Worm (Caenorhabditis elegans) whole organism, young adult: ENCODE data around the gene F13B12.1.

ENCODE experiments used
- T26A5.8 ChIP-seq: sonication (generic microtip); optimal IDR thresholded peaks from 2 replicates; lab custom pipeline; 2016; ENCODE audit warnings: missing genetic modification characterization, missing compliant biosample characterization
- Y53F4B.3 ChIP-seq: fragments of 200-800 bp; sonication (Bioruptor generic); IDR thresholded peaks from 2 replicates; pipeline ENCODE4 v1.3.6; 2022; ENCODE audit warnings: missing genetic modification reagents, missing genetic modification characterization, missing compliant biosample characterization
- ZK185.1 ChIP-seq: sonication (generic microtip); optimal IDR thresholded peaks from 2 replicates; lab custom pipeline; 2016; ENCODE audit warnings: mild to moderate bottlenecking, missing genetic modification characterization, missing compliant biosample characterization; ENCODE audit not compliant: poor library complexity, severe bottlenecking
- akir-1 ChIP-seq: fragments of 200-800 bp; sonication (Bioruptor generic); optimal IDR thresholded peaks from 2 replicates; lab custom pipeline; 2018; ENCODE audit warnings: mild to moderate bottlenecking, missing genetic modification characterization, moderate library complexity, missing compliant biosample characterization
- unc-130 ChIP-seq: sonication (generic microtip); optimal IDR thresholded peaks from 2 replicates; lab custom pipeline; 2016; ENCODE audit warnings: missing genetic modification reagents, missing genetic modification characterization, missing compliant biosample characterization
- unc-62 ChIP-seq: fragments of 150-350 bp; optimal IDR thresholded peaks from 2 replicates; lab custom pipeline; 2014; ENCODE audit warnings: missing biosample characterization, missing genetic modification reagents, missing genetic modification characterization

ce11 chrIV:10424535-10424934 is at the start of gene F13B12.1:
- TF ChIP-seq ZK185.1 (no peak), akir-1 (GFP tag; lab: Kevin White, UChicago) (no peak), unc-130 (GFP tag; lab: Kevin White, UChicago) (no peak), T26A5.8 (tag; lab: Kevin White, UChicago) (no peak), Y53F4B.3 (no peak), unc-62 (GFP tag; lab: Kevin White, UChicago) (no peak)
